Fruit fly (Drosophila melanogaster): Measurements from ENCODE around the gene Mco1.

Gene Mco1

DNA sequence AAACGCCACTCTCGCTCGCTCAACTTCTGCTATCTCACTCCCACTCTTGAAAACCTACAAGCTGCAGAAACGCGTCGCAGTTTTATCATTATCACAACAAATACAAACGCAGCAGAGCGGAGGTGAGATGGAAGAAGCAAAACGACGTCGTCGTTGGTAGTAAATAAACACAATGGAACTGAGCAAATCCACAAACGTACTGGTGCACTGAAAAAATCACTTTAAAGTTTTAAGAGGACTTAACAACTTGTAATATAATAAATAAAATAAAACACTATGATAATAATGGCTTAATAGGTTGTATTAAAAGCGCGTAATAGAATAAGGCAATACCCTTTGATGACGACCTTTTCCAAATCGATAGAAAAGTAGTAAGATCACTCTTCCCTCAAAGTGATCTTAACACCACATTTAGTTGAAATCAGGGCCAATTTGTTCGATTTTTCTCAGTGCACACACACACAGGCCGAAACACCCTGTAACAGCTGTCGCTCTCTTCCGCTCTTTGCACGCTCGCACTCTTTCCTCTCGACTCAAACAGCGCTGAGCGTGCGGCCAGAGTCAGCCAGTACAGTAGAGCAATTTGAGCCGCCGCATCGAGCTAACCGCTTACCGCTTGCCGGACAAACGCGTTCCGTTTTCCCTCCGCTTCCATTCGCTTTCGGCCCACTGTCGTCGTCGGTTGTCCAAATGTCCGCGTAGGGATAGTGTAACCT, 33.0 kb downstream of the Mco1 start (continued):
- TF ChIP-seq svp (GFP tag) = peak; percentile 97
- peak; percentile 95 for TF ChIP-seq CG6808 (GFP tag; optimal IDR thresholded peaks at IDR 0.05)
- TF ChIP-seq CG3032 (tag; optimal IDR thresholded peaks at IDR 0.05) = peak; percentile 97
- peak; percentile 98 for TF ChIP-seq fkh (GFP tag; optimal IDR thresholded peaks at IDR 0.05)
- TF ChIP-seq dac (GFP tag; optimal IDR thresholded peaks at IDR 0.05) = peak; percentile 66
- TF ChIP-seq salr (GFP tag; optimal IDR thresholded peaks at IDR 0.05) = peak; percentile 74 to 91
- peak; percentile 83 for TF ChIP-seq Hr39 (GFP tag; optimal IDR thresholded peaks at IDR 0.05)
- peak; percentile 94 for TF ChIP-seq CG11294 (GFP tag; IDR thresholded peaks at IDR 0.05)
- peak; percentile 92 for TF ChIP-seq cyc (GFP tag; optimal IDR thresholded peaks at IDR 0.05)

DNA sequence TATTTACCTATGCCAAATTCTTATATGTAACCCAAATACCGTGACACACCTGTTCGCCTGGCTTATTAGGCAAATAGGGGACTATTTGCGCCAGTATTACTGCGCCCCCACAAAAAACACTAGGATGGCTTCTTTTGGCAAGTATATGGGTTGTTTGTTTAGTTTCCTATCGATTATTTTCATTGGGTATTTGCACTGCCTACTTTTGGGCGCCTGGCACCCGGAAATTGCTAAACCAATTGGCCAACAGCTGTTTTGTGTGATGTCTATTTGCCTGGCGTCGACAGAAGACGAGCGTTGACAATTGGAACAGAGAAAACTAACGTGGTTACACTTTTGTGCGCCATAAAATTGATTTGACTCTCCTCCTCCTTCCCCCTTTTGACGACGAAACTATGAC, 36.6 kb downstream of the Mco1 start:
- peak; percentile 30 for TF ChIP-seq fkh (GFP tag; optimal IDR thresholded peaks at IDR 0.05)
- no peak for TF ChIP-seq Gug (GFP tag; IDR thresholded peaks at IDR 0.05)

DNA sequence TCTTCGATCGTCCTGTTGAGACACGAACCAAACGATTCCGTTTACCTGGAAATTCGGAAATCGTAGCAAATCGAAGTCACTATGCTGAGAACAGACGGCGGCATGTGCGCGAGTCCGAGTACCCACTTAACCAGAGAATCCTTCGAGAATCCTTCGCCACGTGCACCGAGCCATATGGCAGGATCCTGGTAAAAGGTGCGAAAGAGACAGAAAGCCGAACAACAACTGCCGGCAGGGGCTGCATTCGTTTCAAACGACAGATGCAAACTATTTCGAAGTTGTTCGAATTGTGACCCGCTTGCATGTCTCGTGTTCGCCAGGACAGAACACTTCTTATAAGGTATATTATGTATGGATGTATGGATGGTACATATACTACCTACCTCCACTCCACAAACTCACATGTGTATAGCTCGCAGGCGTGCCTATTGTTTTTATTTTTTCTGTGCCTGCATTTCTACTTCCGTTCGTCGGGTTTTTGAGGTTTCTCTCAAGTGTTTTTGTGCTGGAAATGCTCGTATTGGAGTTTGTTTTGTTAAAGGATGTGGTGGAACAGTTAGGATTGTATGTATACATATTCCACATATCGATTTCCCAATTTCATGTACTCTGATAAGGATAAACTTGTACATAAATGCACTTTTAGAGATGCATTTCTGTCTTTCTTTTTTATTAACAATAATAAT, 38.1 kb downstream of the Mco1 start:
- TF ChIP-seq Ets96B (tag; optimal IDR thresholded peaks at IDR 0.05) (no peak), CG1621 (tag; optimal IDR thresholded peaks at IDR 0.05) (no peak), fkh (GFP tag; optimal IDR thresholded peaks at IDR 0.05) (no peak), pdm3 (GFP tag; optimal IDR thresholded peaks at IDR 0.05) (no peak), Lpt (GFP tag; optimal IDR thresholded peaks at IDR 0.05) (no peak), CG3032 (tag; optimal IDR thresholded peaks at IDR 0.05) (no peak), CG6163 (GFP tag; IDR thresholded peaks at IDR 0.05) (no peak)

dm6 chr2L:9455157-9455556, 38.8 kb downstream of the Mco1 start:
- TF ChIP-seq Eip75B (GFP tag; optimal IDR thresholded peaks at IDR 0.05) (no peak), topi (GFP tag; optimal IDR thresholded peaks at IDR 0.05) (no peak), Hr38 (GFP tag; optimal IDR thresholded peaks at IDR 0.05) (no peak), CG6808 (GFP tag; optimal IDR thresholded peaks at IDR 0.05) (no peak), Ets96B (tag; optimal IDR thresholded peaks at IDR 0.05) (no peak), CG8119 (GFP tag; IDR thresholded peaks at IDR 0.05) (no peak), CG11762 (GFP tag; optimal IDR thresholded peaks at IDR 0.05; ENCODE audit: insufficient read depth) (no peak), Sox15 (GFP tag; optimal IDR thresholded peaks at IDR 0.05) (no peak), Lpt (GFP tag; optimal IDR thresholded peaks at IDR 0.05) (no peak), achi (GFP tag; optimal IDR thresholded peaks at IDR 0.05) (no peak), Gug (GFP tag; IDR thresholded peaks at IDR 0.05) (no peak), CG9139 (GFP tag; optimal IDR thresholded peaks at IDR 0.05) (no peak), vri (GFP tag; optimal IDR thresholded peaks at IDR 0.05) (no peak), spab (GFP tag; optimal IDR thresholded peaks at IDR 0.05) (no peak)

DNA sequence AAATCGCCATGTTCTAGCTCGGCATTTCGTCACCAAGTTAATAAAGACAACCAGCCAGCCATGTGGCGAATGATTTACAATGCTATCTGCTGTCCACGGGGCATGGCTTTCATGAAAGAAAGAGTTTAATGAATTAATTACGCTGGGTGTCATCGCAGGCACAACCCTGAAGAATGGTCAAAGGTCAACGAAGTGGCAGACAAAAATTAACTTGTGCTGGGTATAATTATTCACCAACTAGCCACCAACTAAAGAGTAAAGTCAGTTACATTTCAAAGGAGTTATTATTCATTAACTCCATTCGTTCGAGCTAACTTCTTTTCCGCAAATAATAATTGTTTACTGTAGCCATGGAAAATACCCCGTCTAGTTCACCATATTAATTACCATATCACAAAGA, 41.1 kb downstream of the Mco1 start:
- no peak for TF ChIP-seq CG7368 (GFP tag; optimal IDR thresholded peaks at IDR 0.05)
- TF ChIP-seq svp (GFP tag) = peak; percentile 69

dm6 chr2L:9457865-9458264, 41.5 kb downstream of the Mco1 start:
- TF ChIP-seq Smox (GFP tag; optimal IDR thresholded peaks at IDR 0.05) (no peak), Sox102F (GFP tag; optimal IDR thresholded peaks at IDR 0.05) (peak; percentile 39), CG8319 (GFP tag; optimal IDR thresholded peaks at IDR 0.05) (no peak), eg (GFP tag; IDR thresholded peaks at IDR 0.05) (no peak), fd59A (GFP tag; optimal IDR thresholded peaks at IDR 0.05) (no peak), vri (GFP tag; optimal IDR thresholded peaks at IDR 0.05) (peak; percentile 18), topi (GFP tag; optimal IDR thresholded peaks at IDR 0.05) (peak; percentile 5), esn (GFP tag; optimal IDR thresholded peaks at IDR 0.05) (peak; percentile 6), dsx (GFP tag; optimal IDR thresholded peaks at IDR 0.05; ENCODE audit: poor library complexity, severe bottlenecking) (no peak), fkh (GFP tag; optimal IDR thresholded peaks at IDR 0.05) (peak; percentile 18), CG34406 (GFP tag; optimal IDR thresholded peaks at IDR 0.05) (no peak), CG4318 (GFP tag; optimal IDR thresholded peaks at IDR 0.05) (no peak), Met (GFP tag; optimal IDR thresholded peaks at IDR 0.05) (peak; percentile 40), dac (GFP tag; optimal IDR thresholded peaks at IDR 0.05) (no peak), Eip78C (GFP tag) (peak; percentile 66), Hr39 (GFP tag; optimal IDR thresholded peaks at IDR 0.05) (no peak), Lpt (GFP tag; optimal IDR thresholded peaks at IDR 0.05) (no peak)
